Fruit fly (Drosophila melanogaster): ENCODE data around the gene ouib.

ouib gene

dm6 chr3R:8715371-8715770, 9.9 kb upstream of the ouib start:
- TF ChIP-seq gl (tag; optimal IDR thresholded peaks at IDR 0.05): no peak
- TF ChIP-seq CG8159 (tag; optimal IDR thresholded peaks at IDR 0.05): no peak
- no peak for TF ChIP-seq EcR (GFP tag; optimal IDR thresholded peaks at IDR 0.05)
- TF ChIP-seq CG12605 (GFP tag; IDR thresholded peaks at IDR 0.05): peak; percentile 55; the same call in 1 of the 2 replicates
- TF ChIP-seq CG9948 (tag; optimal IDR thresholded peaks at IDR 0.05): no peak

dm6 chr3R:8715851-8716550, 9.3 kb upstream of the ouib start, which contains the start of gene TMEM216:
TMEM216 (plus strand) TSS chr3R:8716243.
- TF ChIP-seq CG10348 (GFP tag; IDR thresholded peaks at IDR 0.05): no peak
- peak; percentile 28 for TF ChIP-seq gl (tag; optimal IDR thresholded peaks at IDR 0.05)
- peak; percentile 2 for TF ChIP-seq EcR (GFP tag; optimal IDR thresholded peaks at IDR 0.05)
- TF ChIP-seq CG4496 (GFP tag; IDR thresholded peaks at IDR 0.05): 0 out of 3 replicates have a peak, but pooled peaks have one; percentile 17

dm6 chr3R:8716551-8716879, 8.8 kb upstream of the ouib start:
- TF ChIP-seq CG32121 (GFP tag; IDR thresholded peaks at IDR 0.05) (no peak), fd96Ca (GFP tag; IDR thresholded peaks at IDR 0.05) (no peak), CG9948 (tag; optimal IDR thresholded peaks at IDR 0.05) (peak; percentile 30), CG34367 (tag; optimal IDR thresholded peaks at IDR 0.05) (no peak), CG17806 (tag; optimal IDR thresholded peaks at IDR 0.05) (peak; percentile 19), CG8301 (tag; optimal IDR thresholded peaks at IDR 0.05) (peak; percentile 11), CG15710 (tag; optimal IDR thresholded peaks at IDR 0.05) (peak; percentile 4), Pif1A (GFP tag; optimal IDR thresholded peaks at IDR 0.05) (no peak), gl (tag; optimal IDR thresholded peaks at IDR 0.05) (no peak)

- TF ChIP-seq CG4496 (GFP tag; IDR thresholded peaks at IDR 0.05) (no peak), CG8159 (tag; optimal IDR thresholded peaks at IDR 0.05) (no peak), EcR (GFP tag; optimal IDR thresholded peaks at IDR 0.05) (no peak), CG8301 (tag; optimal IDR thresholded peaks at IDR 0.05) (no peak), Pif1B (GFP tag; optimal IDR thresholded peaks at IDR 0.05) (no peak), CG13204 (GFP tag; optimal IDR thresholded peaks at IDR 0.05) (no peak), CG12605 (GFP tag; IDR thresholded peaks at IDR 0.05) (no peak), CG32121 (GFP tag; IDR thresholded peaks at IDR 0.05) (no peak; the same call in 1 of the 2 replicates), CG10348 (GFP tag; IDR thresholded peaks at IDR 0.05) (no peak), gl (tag; optimal IDR thresholded peaks at IDR 0.05) (no peak), fd96Ca (GFP tag; IDR thresholded peaks at IDR 0.05) (no peak), CG17806 (tag; optimal IDR thresholded peaks at IDR 0.05) (no peak), rn (GFP tag; IDR thresholded peaks at IDR 0.05) (no peak), Snoo (tag; optimal IDR thresholded peaks at IDR 0.05) (no peak), CG15710 (tag; optimal IDR thresholded peaks at IDR 0.05) (no peak)
These were observed 6.9 kb upstream of the ouib start, which contains the start of gene Cks85A for dm6 chr3R:8718356-8718755. Cks85A (minus strand) TSS chr3R:8718456.

dm6 chr3R:8718898-8719297, 6.4 kb upstream of the ouib start, which contains the start of gene CG11760:
CG11760 (plus strand) TSS chr3R:8719198.
- TF ChIP-seq CG15710 (tag; optimal IDR thresholded peaks at IDR 0.05): no peak
- TF ChIP-seq CG4496 (GFP tag; IDR thresholded peaks at IDR 0.05): 0 out of 3 replicates have a peak, but pooled peaks have one; percentile 29
- TF ChIP-seq Pif1A (GFP tag; optimal IDR thresholded peaks at IDR 0.05): no peak

- no peak for TF ChIP-seq EcR (GFP tag; optimal IDR thresholded peaks at IDR 0.05)
- no peak for TF ChIP-seq Pif1A (GFP tag; optimal IDR thresholded peaks at IDR 0.05)
- TF ChIP-seq CG12605 (GFP tag; IDR thresholded peaks at IDR 0.05): no peak
These were observed 4.2 kb upstream of the ouib start, which contains the start of gene CG8136 for dm6 chr3R:8721071-8721470. CG8136 (plus strand) TSS chr3R:8721371.

- TF ChIP-seq gl (tag; optimal IDR thresholded peaks at IDR 0.05) (no peak), CG15710 (tag; optimal IDR thresholded peaks at IDR 0.05) (no peak), CG10348 (GFP tag; IDR thresholded peaks at IDR 0.05) (no peak), rn (GFP tag; IDR thresholded peaks at IDR 0.05) (no peak), CG4496 (GFP tag; IDR thresholded peaks at IDR 0.05) (no peak), CG8301 (tag; optimal IDR thresholded peaks at IDR 0.05) (no peak)
These were observed 2.2 kb upstream of the ouib start, which contains the start of gene nom for dm6 chr3R:8722962-8723548. nom (plus strand) TSS chr3R:8723174.

dm6 chr3R:8726632-8727031, 1.4 kb downstream of the ouib start, which contains the start of gene CG8159:
CG8159 (plus strand) TSS chr3R:8726854.
- no peak for TF ChIP-seq fd96Ca (GFP tag; IDR thresholded peaks at IDR 0.05)
- no peak for TF ChIP-seq CG10348 (GFP tag; IDR thresholded peaks at IDR 0.05)
- no peak for TF ChIP-seq Snoo (tag; optimal IDR thresholded peaks at IDR 0.05)
- no peak for TF ChIP-seq CG32121 (GFP tag; IDR thresholded peaks at IDR 0.05)
- TF ChIP-seq CG13204 (GFP tag; optimal IDR thresholded peaks at IDR 0.05): no peak
- TF ChIP-seq CG9948 (tag; optimal IDR thresholded peaks at IDR 0.05): no peak
